Worm (Caenorhabditis elegans) whole organism, L2 larva: ENCODE data around the gene T03E6.8.
A peak's percentile ranks its signal among the peaks of the same experiment; 100 is the strongest.

Experiments used
- F13H6.1 ChIP-seq: sonication (generic microtip); optimal IDR thresholded peaks from 2 replicates; lab custom pipeline; 2016; ENCODE audit warnings: missing genetic modification characterization, missing compliant biosample characterization
- Y55F3AM.14 ChIP-seq: fragments of 200-800 bp; sonication (Bioruptor generic); optimal IDR thresholded peaks from 2 replicates; lab custom pipeline; 2018; ENCODE audit warnings: mild to moderate bottlenecking, missing genetic modification characterization, missing compliant biosample characterization
- alr-1 ChIP-seq: fragments of 150-350 bp; optimal IDR thresholded peaks from 2 replicates; lab custom pipeline; 2014; ENCODE audit warnings: missing biosample characterization, missing genetic modification characterization
- aly-2 ChIP-seq: fragments of 150-350 bp; optimal IDR thresholded peaks from 2 replicates; lab custom pipeline; 2014; ENCODE audit warnings: missing biosample characterization, missing genetic modification characterization
- blmp-1 ChIP-seq: sonication (generic microtip); optimal IDR thresholded peaks from 2 replicates; lab custom pipeline; 2017; ENCODE audit warnings: missing genetic modification characterization, mild to moderate bottlenecking, missing compliant biosample characterization, antibody characterized with exemption, moderate library complexity; ENCODE audit not compliant: insufficient read depth
- ceh-16 ChIP-seq: fragments of 150-350 bp; optimal IDR thresholded peaks from 2 replicates; lab custom pipeline; 2014; ENCODE audit warnings: missing biosample characterization, missing genetic modification characterization
- crh-2 ChIP-seq: sonication (generic microtip); optimal IDR thresholded peaks from 2 replicates; lab custom pipeline; 2017; ENCODE audit warnings: missing biosample characterization, missing genetic modification characterization
- dmd-4 ChIP-seq: sonication (generic microtip); optimal IDR thresholded peaks from 2 replicates; lab custom pipeline; 2017; ENCODE audit warnings: missing biosample characterization, missing genetic modification characterization
- elt-3 ChIP-seq: sonication (generic microtip); optimal IDR thresholded peaks from 2 replicates; lab custom pipeline; 2017; ENCODE audit warnings: missing biosample characterization, missing genetic modification characterization
- fos-1 ChIP-seq: fragments of 150-350 bp; optimal IDR thresholded peaks from 2 replicates; lab custom pipeline; 2014; ENCODE audit warnings: missing biosample characterization, missing genetic modification characterization
- lin-11 ChIP-seq: fragments of 150-350 bp; sonication (generic microtip); optimal IDR thresholded peaks from 2 replicates; lab custom pipeline; 2014; ENCODE audit warnings: missing biosample characterization, missing genetic modification characterization, inconsistent platforms, mixed read lengths
- lin-13 ChIP-seq: fragments of 150-350 bp; optimal IDR thresholded peaks from 2 replicates; lab custom pipeline; 2014; ENCODE audit warnings: missing biosample characterization, missing genetic modification reagents, missing genetic modification characterization
- lsy-2 ChIP-seq, 2 experiments: fragments of 150-350 bp in 1 of 2; sonication (generic microtip) in 1 of 2; optimal IDR thresholded peaks; 2 replicates each; lab custom pipeline; 2014 to 2017; ENCODE audit warnings: missing biosample characterization in 2 of 2, missing genetic modification characterization in 2 of 2
- mab-5 ChIP-seq: fragments of 150-350 bp; optimal IDR thresholded peaks from 2 replicates; lab custom pipeline; 2014; ENCODE audit warnings: missing biosample characterization, missing genetic modification characterization
- mbf-1 ChIP-seq: sonication (generic microtip); optimal IDR thresholded peaks from 2 replicates; lab custom pipeline; 2017; ENCODE audit warnings: missing biosample characterization, missing genetic modification characterization
- mdl-1 ChIP-seq, 2 experiments: fragments of 150-350 bp in 1 of 2; sonication (generic microtip) in 1 of 2; optimal IDR thresholded peaks; 2 replicates each; lab custom pipeline; 2017; ENCODE audit warnings: missing biosample characterization in 2 of 2, missing genetic modification characterization in 2 of 2
- nhr-10 ChIP-seq: sonication (generic microtip); optimal IDR thresholded peaks from 2 replicates; lab custom pipeline; 2017; ENCODE audit warnings: missing biosample characterization, missing genetic modification characterization
- nhr-129 ChIP-seq: fragments of 150-350 bp; optimal IDR thresholded peaks from 2 replicates; lab custom pipeline; 2014; ENCODE audit warnings: missing biosample characterization, missing genetic modification characterization
- nhr-21 ChIP-seq: fragments of 150-350 bp; optimal IDR thresholded peaks from 2 replicates; lab custom pipeline; 2014; ENCODE audit warnings: missing biosample characterization, missing genetic modification characterization
- nhr-237 ChIP-seq: fragments of 150-350 bp; optimal IDR thresholded peaks from 2 replicates; lab custom pipeline; 2014; ENCODE audit warnings: missing biosample characterization, missing genetic modification characterization
- nhr-25 ChIP-seq: fragments of 150-350 bp; sonication (generic microtip); optimal IDR thresholded peaks from 3 replicates; lab custom pipeline; 2014; ENCODE audit warnings: missing biosample characterization, missing genetic modification characterization
- nhr-6 ChIP-seq: fragments of 150-350 bp; optimal IDR thresholded peaks from 2 replicates; lab custom pipeline; 2014; ENCODE audit warnings: missing biosample characterization, missing genetic modification characterization
- peb-1 ChIP-seq: fragments of 150-350 bp; optimal IDR thresholded peaks from 2 replicates; lab custom pipeline; 2014; ENCODE audit warnings: missing biosample characterization, missing genetic modification characterization
- sem-4 ChIP-seq: fragments of 150-350 bp; optimal IDR thresholded peaks from 2 replicates; lab custom pipeline; 2014; ENCODE audit warnings: missing biosample characterization, missing genetic modification reagents, missing genetic modification characterization
- sma-3 ChIP-seq: sonication (generic microtip); optimal IDR thresholded peaks from 2 replicates; lab custom pipeline; 2016; ENCODE audit warnings: missing genetic modification reagents, missing genetic modification characterization, missing compliant biosample characterization
- sma-9 ChIP-seq, 2 experiments: fragments of 150-350 bp in 1 of 2; sonication (generic microtip) in 1 of 2; optimal IDR thresholded peaks; 2 replicates each; lab custom pipeline; 2014 to 2016; ENCODE audit warnings: missing genetic modification characterization in 2 of 2, mild to moderate bottlenecking in 1 of 2, missing biosample characterization in 1 of 2, missing compliant biosample characterization in 1 of 2, missing genetic modification reagents in 1 of 2, moderate library complexity in 1 of 2
- unc-39 ChIP-seq: fragments of 150-350 bp; optimal IDR thresholded peaks from 2 replicates; lab custom pipeline; 2014; ENCODE audit warnings: missing biosample characterization, missing genetic modification characterization
- unc-55 ChIP-seq: fragments of 150-350 bp; sonication (generic microtip); optimal IDR thresholded peaks from 3 replicates; lab custom pipeline; 2014; ENCODE audit warnings: missing biosample characterization, missing genetic modification reagents, missing genetic modification characterization
- unc-62 ChIP-seq: fragments of 150-350 bp; optimal IDR thresholded peaks from 2 replicates; lab custom pipeline; 2014; ENCODE audit warnings: missing biosample characterization, missing genetic modification reagents, missing genetic modification characterization
- zag-1 ChIP-seq: fragments of 150-350 bp; optimal IDR thresholded peaks from 2 replicates; lab custom pipeline; 2014; ENCODE audit warnings: missing biosample characterization, missing genetic modification characterization
- ztf-11 ChIP-seq: sonication (generic microtip); optimal IDR thresholded peaks from 2 replicates; lab custom pipeline; 2017; ENCODE audit warnings: missing biosample characterization, missing genetic modification characterization
- ztf-4 ChIP-seq: fragments of 150-350 bp; optimal IDR thresholded peaks from 2 replicates; lab custom pipeline; 2014; ENCODE audit warnings: missing biosample characterization, missing genetic modification characterization

The T03E6.8 gene

ce11 chrV:16621894-16622293 is 18.9 kb upstream of the T03E6.8 start:
- TF ChIP-seq Y55F3AM.14 (GFP tag; lab: Kevin White, UChicago) (no peak), nhr-25 (tag; lab: Kevin White, UChicago) (no peak), ztf-11 (no peak), mdl-1 (tag; optimal IDR thresholded peaks at IDR 0.05; lab: Kevin White, UChicago) (no peak), nhr-21 (tag; lab: Kevin White, UChicago) (no peak), lsy-2 (tag; optimal IDR thresholded peaks at IDR 0.05; lab: Kevin White, UChicago) (no peak), sma-9 (GFP tag; optimal IDR thresholded peaks at IDR 0.05; lab: Kevin White, UChicago) (no peak), sma-9 (tag; optimal IDR thresholded peaks at IDR 0.05; lab: Kevin White, UChicago) (no peak), blmp-1 (tag; lab: Kevin White, UChicago) (no peak), fos-1 (tag; lab: Kevin White, UChicago) (no peak), zag-1 (tag; lab: Kevin White, UChicago) (no peak), sma-3 (GFP tag; lab: Kevin White, UChicago) (no peak), lin-11 (tag; lab: Kevin White, UChicago) (no peak), nhr-6 (tag; lab: Kevin White, UChicago) (no peak)

- TF ChIP-seq fos-1 (tag; lab: Kevin White, UChicago) = peak; percentile 22
- no peak for TF ChIP-seq ztf-4 (tag; lab: Kevin White, UChicago)
These were observed 17.9 kb upstream of the T03E6.8 start, which contains the start of gene Y70C5A.3 for ce11 chrV:16620874-16621273. TSS of gene Y70C5A.3 (minus strand) at chrV:16620923.

ce11 chrV:16617462-16617861 is 14.5 kb upstream of the T03E6.8 start, which contains the start of gene Y70C5A.4:
TSS of gene Y70C5A.4 (plus strand) at chrV:16617762.
- no peak for TF ChIP-seq lin-13 (GFP tag; lab: Kevin White, UChicago)
- TF ChIP-seq nhr-129 = no peak
- TF ChIP-seq nhr-25 (tag; lab: Kevin White, UChicago) = no peak
- TF ChIP-seq F13H6.1 (tag; lab: Kevin White, UChicago) = no peak
- TF ChIP-seq ceh-16 (tag; lab: Kevin White, UChicago) = no peak
- TF ChIP-seq nhr-237 (tag; lab: Kevin White, UChicago) = no peak
- no peak for TF ChIP-seq peb-1
- no peak for TF ChIP-seq ztf-11
- TF ChIP-seq blmp-1 (tag; lab: Kevin White, UChicago) = no peak
- no peak for TF ChIP-seq unc-55 (GFP tag; lab: Kevin White, UChicago)
- no peak for TF ChIP-seq mab-5 (tag; lab: Kevin White, UChicago)
- TF ChIP-seq dmd-4 (tag; lab: Kevin White, UChicago) = no peak
- TF ChIP-seq elt-3 = no peak
- no peak for TF ChIP-seq unc-62 (GFP tag; lab: Kevin White, UChicago)
- TF ChIP-seq nhr-21 (tag; lab: Kevin White, UChicago) = no peak
- no peak for TF ChIP-seq sem-4 (tag; lab: Kevin White, UChicago)
- TF ChIP-seq nhr-6 (tag; lab: Kevin White, UChicago) = no peak
- TF ChIP-seq unc-39 (tag; lab: Kevin White, UChicago) = no peak
- no peak for TF ChIP-seq alr-1 (tag; lab: Kevin White, UChicago)
- TF ChIP-seq aly-2 (tag; lab: Kevin White, UChicago) = no peak

ce11 chrV:16610791-16611385 is 7.9 kb upstream of the T03E6.8 start, which contains the start of gene srw-54:
TSS of gene srw-54 (plus strand) at chrV:16611335.
- no peak for TF ChIP-seq nhr-129
- no peak for TF ChIP-seq sem-4 (tag; lab: Kevin White, UChicago)
- peak; percentile 49 for TF ChIP-seq fos-1 (tag; lab: Kevin White, UChicago)

ce11 chrV:16610094-16610493 is 7.1 kb upstream of the T03E6.8 start:
- TF ChIP-seq sma-9 (GFP tag; optimal IDR thresholded peaks at IDR 0.05; lab: Kevin White, UChicago) (peak; percentile 10), sma-9 (tag; optimal IDR thresholded peaks at IDR 0.05; lab: Kevin White, UChicago) (no peak), nhr-10 (tag; lab: Kevin White, UChicago) (no peak), crh-2 (peak; percentile 13), mbf-1 (tag; lab: Kevin White, UChicago) (no peak), fos-1 (tag; lab: Kevin White, UChicago) (peak; percentile 84), unc-39 (tag; lab: Kevin White, UChicago) (no peak)
- TF ChIP-seq, all 48 proteins: peak for 3
